Fruit fly (Drosophila melanogaster) whole organism, embryonic: ENCODE data around the gene Traf-like.

Experiments
- Adf1 ChIP-seq: fragments of 200-800 bp; sonication (Bioruptor generic); IDR thresholded peaks from 2 replicates; pipeline ENCODE4 v1.3.6; 2022; ENCODE audit warnings: missing biosample characterization, missing genetic modification characterization
- Atf6 ChIP-seq: fragments of 200-800 bp; sonication (Bioruptor generic); IDR thresholded peaks from 2 replicates; pipeline ENCODE4 v1.3.6; 2022; ENCODE audit warnings: missing biosample characterization, missing genetic modification characterization
- C15 ChIP-seq: fragments of 200-800 bp; sonication (Bioruptor generic); IDR thresholded peaks from 3 replicates; pipeline ENCODE4 v1.3.6; 2022; ENCODE audit warnings: missing biosample characterization, missing genetic modification characterization
- CG10654 ChIP-seq: fragments of 200-800 bp; sonication (Bioruptor generic); optimal IDR thresholded peaks from 2 replicates; lab custom pipeline; 2016; ENCODE audit warnings: missing biosample characterization, missing genetic modification characterization
- CG11560 ChIP-seq: fragments of 200-800 bp; sonication (Bioruptor generic); IDR thresholded peaks from 3 replicates; pipeline ENCODE4 v1.3.6; 2022; ENCODE audit warnings: missing biosample characterization, missing genetic modification characterization
- CG12769 ChIP-seq: fragments of 200-800 bp; sonication (Bioruptor generic); optimal IDR thresholded peaks from 2 replicates; lab custom pipeline; 2019; ENCODE audit warnings: missing biosample characterization, mild to moderate bottlenecking, missing genetic modification characterization, moderate library complexity
- CG13287 ChIP-seq: fragments of 200-800 bp; sonication (Bioruptor generic); IDR thresholded peaks from 2 replicates; pipeline ENCODE4 v1.3.6; 2022; ENCODE audit warnings: missing biosample characterization, missing genetic modification characterization; ENCODE audit not compliant: partially characterized antibody
- CG15073 ChIP-seq: fragments of 200-800 bp; sonication (Bioruptor generic); optimal IDR thresholded peaks from 2 replicates; lab custom pipeline; 2016; ENCODE audit warnings: missing biosample characterization, missing genetic modification characterization
- CG15269 ChIP-seq: fragments of 200-800 bp; sonication (Bioruptor generic); optimal IDR thresholded peaks from 2 replicates; lab custom pipeline; 2018; ENCODE audit warnings: missing biosample characterization, mild to moderate bottlenecking, missing genetic modification characterization, moderate library complexity
- CG16863 ChIP-seq: fragments of 200-800 bp; sonication (Bioruptor generic); optimal IDR thresholded peaks from 3 replicates; lab custom pipeline; 2016; ENCODE audit warnings: missing biosample characterization, missing genetic modification characterization
- CG17802 ChIP-seq: fragments of 200-800 bp; sonication (Bioruptor generic); optimal IDR thresholded peaks from 2 replicates; lab custom pipeline; 2018; ENCODE audit warnings: missing biosample characterization, mild to moderate bottlenecking, missing genetic modification characterization, moderate library complexity
- CG2120 ChIP-seq: fragments of 200-800 bp; sonication (Bioruptor generic); optimal IDR thresholded peaks from 3 replicates; lab custom pipeline; 2016; ENCODE audit warnings: missing biosample characterization, missing genetic modification characterization
- CG4730 ChIP-seq: fragments of 200-800 bp; sonication (Bioruptor generic); IDR thresholded peaks from 2 replicates; pipeline ENCODE4 v1.3.6; 2022; ENCODE audit warnings: missing biosample characterization, missing genetic modification characterization
- CG8089 ChIP-seq: fragments of 200-800 bp; sonication (Bioruptor generic); optimal IDR thresholded peaks from 3 replicates; lab custom pipeline; 2016; ENCODE audit warnings: missing biosample characterization, missing genetic modification characterization
- CG8359 ChIP-seq: fragments of 200-800 bp; sonication (Bioruptor generic); optimal IDR thresholded peaks from 2 replicates; lab custom pipeline; 2017; ENCODE audit warnings: missing biosample characterization, mild to moderate bottlenecking, missing genetic modification characterization, borderline replicate concordance
- CG8388 ChIP-seq: fragments of 200-800 bp; sonication (Bioruptor generic); optimal IDR thresholded peaks from 2 replicates; lab custom pipeline; 2019; ENCODE audit warnings: missing biosample characterization, mild to moderate bottlenecking, missing genetic modification characterization, moderate library complexity
- CG9215 ChIP-seq: fragments of 200-800 bp; sonication (Bioruptor generic); IDR thresholded peaks from 2 replicates; pipeline ENCODE4 v1.3.6; 2022; ENCODE audit warnings: missing biosample characterization, missing genetic modification characterization
- CG9727 ChIP-seq: fragments of 200-800 bp; sonication (Bioruptor generic); optimal IDR thresholded peaks from 3 replicates; lab custom pipeline; 2017; ENCODE audit warnings: missing biosample characterization, mild to moderate bottlenecking, missing genetic modification characterization
- CoRest ChIP-seq: fragments of 200-800 bp; sonication (Bioruptor generic); optimal IDR thresholded peaks from 3 replicates; lab custom pipeline; 2018; ENCODE audit warnings: missing biosample characterization, mild to moderate bottlenecking, missing genetic modification characterization, moderate library complexity
- CrebB ChIP-seq: fragments of 200-800 bp; sonication (Bioruptor generic); optimal IDR thresholded peaks from 3 replicates; lab custom pipeline; 2018; ENCODE audit warnings: missing biosample characterization, mild to moderate bottlenecking, missing genetic modification characterization
- Gug ChIP-seq: fragments of 200-800 bp; sonication (Bioruptor generic); IDR thresholded peaks from 4 replicates; pipeline ENCODE4 v1.3.6; 2022; ENCODE audit warnings: missing biosample characterization, missing genetic modification characterization
- HLH54F ChIP-seq: fragments of 200-800 bp; sonication (Bioruptor generic); optimal IDR thresholded peaks from 3 replicates; lab custom pipeline; 2016; ENCODE audit warnings: missing biosample characterization, missing genetic modification characterization
- Hr3 ChIP-seq: fragments of 200-800 bp; sonication (Bioruptor generic); optimal IDR thresholded peaks from 3 replicates; lab custom pipeline; 2016; ENCODE audit warnings: missing biosample characterization, missing genetic modification characterization
- Meics ChIP-seq: fragments of 200-800 bp; sonication (Bioruptor generic); optimal IDR thresholded peaks from 2 replicates; lab custom pipeline; 2017; ENCODE audit warnings: missing biosample characterization, mild to moderate bottlenecking, missing genetic modification characterization
- Nf-YC ChIP-seq: fragments of 200-800 bp; optimal IDR thresholded peaks from 3 replicates; lab custom pipeline; 2019; ENCODE audit warnings: missing biosample characterization, mild to moderate bottlenecking, missing genetic modification characterization, moderate library complexity
- Ptx1 ChIP-seq: fragments of 200-800 bp; sonication (Bioruptor generic); IDR thresholded peaks from 2 replicates; pipeline ENCODE4 v1.3.6; 2022; ENCODE audit warnings: missing biosample characterization, missing genetic modification characterization
- Rfx ChIP-seq: fragments of 200-800 bp; sonication (Bioruptor generic); IDR thresholded peaks from 2 replicates; pipeline ENCODE4 v1.3.6; 2022; ENCODE audit warnings: missing biosample characterization, missing genetic modification characterization
- Scr ChIP-seq: fragments of 200-800 bp; sonication (Bioruptor generic); IDR thresholded peaks from 2 replicates; pipeline ENCODE4 v1.3.6; 2022; ENCODE audit warnings: missing biosample characterization, missing genetic modification characterization; ENCODE audit not compliant: partially characterized antibody
- al ChIP-seq: fragments of 200-800 bp; sonication (Bioruptor generic); IDR thresholded peaks from 2 replicates; pipeline ENCODE4 v1.3.6; 2022; ENCODE audit warnings: missing biosample characterization, missing genetic modification characterization
- amos ChIP-seq: fragments of 200-800 bp; sonication (Bioruptor generic); IDR thresholded peaks from 2 replicates; pipeline ENCODE4 v1.3.6; 2022; ENCODE audit warnings: missing biosample characterization, missing genetic modification characterization; ENCODE audit not compliant: partially characterized antibody
- ase ChIP-seq: fragments of 200-800 bp; sonication (Bioruptor generic); IDR thresholded peaks from 3 replicates; pipeline ENCODE4 v1.3.6; 2022; ENCODE audit warnings: missing biosample characterization, missing genetic modification characterization
- bowl ChIP-seq: fragments of 200-800 bp; sonication (Bioruptor generic); IDR thresholded peaks from 2 replicates; pipeline ENCODE4 v1.3.6; 2022; ENCODE audit warnings: missing biosample characterization, missing genetic modification characterization
- cad ChIP-seq: fragments of >200 bp; optimal IDR thresholded peaks from 2 replicates; lab custom pipeline; 2017; ENCODE audit warnings: missing biosample characterization, missing genetic modification characterization
- cato ChIP-seq: fragments of 200-800 bp; sonication (Bioruptor generic); optimal IDR thresholded peaks from 2 replicates; lab custom pipeline; 2016; ENCODE audit warnings: missing biosample characterization, missing genetic modification characterization, borderline replicate concordance
- danr ChIP-seq: fragments of 200-800 bp; sonication (Bioruptor generic); IDR thresholded peaks from 2 replicates; pipeline ENCODE4 v1.3.6; 2022; ENCODE audit warnings: missing biosample characterization, missing genetic modification characterization
- exex ChIP-seq: fragments of 200-800 bp; sonication (Bioruptor generic); optimal IDR thresholded peaks from 4 replicates; lab custom pipeline; 2018; ENCODE audit warnings: missing biosample characterization, mild to moderate bottlenecking, missing genetic modification characterization, moderate library complexity
- gem ChIP-seq: fragments of 200-800 bp; sonication (Bioruptor generic); optimal IDR thresholded peaks from 2 replicates; lab custom pipeline; 2019; ENCODE audit warnings: missing biosample characterization, mild to moderate bottlenecking, missing genetic modification characterization, moderate library complexity
- gsb-n ChIP-seq: fragments of 200-800 bp; sonication (Bioruptor generic); optimal IDR thresholded peaks from 3 replicates; lab custom pipeline; 2018; ENCODE audit warnings: missing biosample characterization, mild to moderate bottlenecking, missing genetic modification characterization
- lab ChIP-seq: fragments of 200-800 bp; sonication (Bioruptor generic); optimal IDR thresholded peaks from 3 replicates; lab custom pipeline; 2017; ENCODE audit warnings: missing biosample characterization, missing genetic modification characterization, mild to moderate bottlenecking, moderate library complexity, missing genetic modification reagents
- pan ChIP-seq, 4 experiments: fragments of >200 bp in 3 of 4; fragments of 200-800 bp in 1 of 4; sonication (Bioruptor generic) in 1 of 4; optimal IDR thresholded peaks in 3 of 4; IDR thresholded peaks in 1 of 4; 2 replicates each; pipeline versions ENCODE4 v1.3.6 to Lab custom; 2017 to 2022; ENCODE audit warnings: missing biosample characterization in 2 of 4, missing genetic modification characterization in 2 of 4, mixed read lengths in 1 of 4
- pfk ChIP-seq: fragments of 200-800 bp; sonication (Bioruptor generic); optimal IDR thresholded peaks from 2 replicates; lab custom pipeline; 2018; ENCODE audit warnings: missing biosample characterization, mild to moderate bottlenecking, missing genetic modification characterization, moderate library complexity
- pho ChIP-seq: fragments of 200-800 bp; sonication (Bioruptor generic); optimal IDR thresholded peaks from 2 replicates; lab custom pipeline; 2016; ENCODE audit warnings: missing biosample characterization, missing genetic modification characterization
- phol ChIP-seq: fragments of 200-800 bp; sonication (Bioruptor generic); optimal IDR thresholded peaks from 3 replicates; lab custom pipeline; 2018; ENCODE audit warnings: missing biosample characterization, mild to moderate bottlenecking, missing genetic modification characterization, moderate library complexity
- sima ChIP-seq: fragments of 200-800 bp; sonication (Bioruptor generic); optimal IDR thresholded peaks from 2 replicates; lab custom pipeline; 2016; ENCODE audit warnings: missing biosample characterization, missing genetic modification characterization
- slp2 ChIP-seq: fragments of 200-800 bp; sonication (Bioruptor generic); optimal IDR thresholded peaks from 2 replicates; lab custom pipeline; 2016; ENCODE audit warnings: missing biosample characterization, missing genetic modification characterization
- sna ChIP-seq: fragments of 200-800 bp; sonication (Bioruptor generic); IDR thresholded peaks from 2 replicates; pipeline ENCODE4 v1.3.6; 2022; ENCODE audit warnings: missing biosample characterization, missing genetic modification characterization; ENCODE audit not compliant: partially characterized antibody
- sqz ChIP-seq: fragments of 200-800 bp; sonication (Bioruptor generic); optimal IDR thresholded peaks from 3 replicates; lab custom pipeline; 2018; ENCODE audit warnings: missing biosample characterization, mild to moderate bottlenecking, missing genetic modification characterization
- vvl ChIP-seq: fragments of 200-800 bp; sonication (Bioruptor generic); IDR thresholded peaks from 2 replicates; pipeline ENCODE4 v1.3.6; 2022; ENCODE audit warnings: missing biosample characterization, missing genetic modification characterization
- zen ChIP-seq: fragments of 200-800 bp; sonication (Bioruptor generic); optimal IDR thresholded peaks from 3 replicates; lab custom pipeline; 2018; ENCODE audit warnings: missing biosample characterization, mild to moderate bottlenecking, missing genetic modification characterization, moderate library complexity

Traf-like gene

dm6 chrX:16403811-16404420 lies 10.9 kb upstream of the Traf-like start (continued):
- TF ChIP-seq Rfx (GFP tag; lab: Robert Waterston, UW) = peak; percentile 85
- TF ChIP-seq CG16863 (GFP tag; lab: Kevin White, UChicago) = peak; percentile 28
- no peak for TF ChIP-seq CG15073
- no peak for TF ChIP-seq cad
- TF ChIP-seq CG8089 (GFP tag; lab: Kevin White, UChicago) = no peak
- peak; percentile 91 for TF ChIP-seq CG2120 (GFP tag; lab: Kevin White, UChicago)
- TF ChIP-seq CG8359 (GFP tag; lab: Kevin White, UChicago) = peak; percentile 30
- no peak for TF ChIP-seq gem (tag; lab: Kevin White, UChicago)
- TF ChIP-seq Gug (GFP tag; lab: Robert Waterston, UW) = peak; percentile 46; the same call in 1 of the 4 replicates
- TF ChIP-seq danr (GFP tag; lab: Robert Waterston, UW) = peak; percentile 58
- no peak for TF ChIP-seq sima (GFP tag; lab: Kevin White, UChicago)
- peak; percentile 50 for TF ChIP-seq Adf1 (GFP tag; lab: Robert Waterston, UW)
- no peak for TF ChIP-seq CG12769 (tag; lab: Kevin White, UChicago)
- TF ChIP-seq Scr = no peak
- peak; percentile 23 for TF ChIP-seq slp2 (GFP tag; lab: Kevin White, UChicago)
- no peak for TF ChIP-seq sqz (GFP tag; lab: Kevin White, UChicago)
- TF ChIP-seq Ptx1 (GFP tag; lab: Robert Waterston, UW) = peak; percentile 81
- peak; percentile 89 for TF ChIP-seq CG15269
- TF ChIP-seq CG4730 (GFP tag; lab: Robert Waterston, UW) = peak; percentile 67
- peak; percentile 64 for TF ChIP-seq CG8388 (GFP tag; lab: Kevin White, UChicago)
- peak; percentile 39 for TF ChIP-seq gsb-n
- peak; percentile 75 for TF ChIP-seq CG9727 (GFP tag; lab: Kevin White, UChicago)
- TF ChIP-seq lab (GFP tag; lab: Kevin White, UChicago) = peak; percentile 91
- no peak for TF ChIP-seq amos (GFP tag; lab: Robert Waterston, UW)
- no peak for TF ChIP-seq CG11560 (tag; lab: Robert Waterston, UW)
- TF ChIP-seq CG13287 (GFP tag; lab: Robert Waterston, UW) = no peak; the same call in 1 of the 2 replicates
- TF ChIP-seq bowl (GFP tag; lab: Robert Waterston, UW) = peak; percentile 43; the same call in 1 of the 2 replicates
- peak; percentile 99 for TF ChIP-seq exex (tag; lab: Kevin White, UChicago)
- TF ChIP-seq pan (optimal IDR thresholded peaks at IDR 0.05; lab: Kevin White, UChicago) = no peak
- peak in 1 of 2 experiments; percentile 84 for TF ChIP-seq pan (GFP tag; optimal IDR thresholded peaks at IDR 0.05 in 1 of 2, IDR thresholded peaks at IDR 0.05 in 1 of 2)
- peak; percentile 12 for TF ChIP-seq CG17802 (tag; lab: Kevin White, UChicago)
- no peak for TF ChIP-seq cato (GFP tag; lab: Kevin White, UChicago)
- TF ChIP-seq CoRest (tag; lab: Kevin White, UChicago) = peak; percentile 77
- peak; percentile 60 for TF ChIP-seq CG10654 (GFP tag; lab: Kevin White, UChicago)
- TF ChIP-seq CG9215 (GFP tag; lab: Robert Waterston, UW) = peak; percentile 27; the same call in 1 of the 2 replicates
- TF ChIP-seq vvl (GFP tag; lab: Robert Waterston, UW) = peak; percentile 92
- peak; percentile 62; the same call in 1 of the 3 replicates for TF ChIP-seq ase (GFP tag; lab: Robert Waterston, UW)
- peak; percentile 90 for TF ChIP-seq Atf6
- no peak for TF ChIP-seq sna (GFP tag; lab: Robert Waterston, UW)
- peak; percentile 69 for TF ChIP-seq Hr3 (GFP tag; lab: Kevin White, UChicago)
- TF ChIP-seq zen (tag; lab: Kevin White, UChicago) = peak; percentile 18
- TF ChIP-seq pho (GFP tag; lab: Kevin White, UChicago) = peak; percentile 61
- no peak for TF ChIP-seq pfk (GFP tag; lab: Kevin White, UChicago)
- TF ChIP-seq Nf-YC (tag; lab: Kevin White, UChicago) = no peak
- TF ChIP-seq HLH54F (GFP tag; lab: Kevin White, UChicago) = peak; percentile 41
- TF ChIP-seq Meics (GFP tag; lab: Kevin White, UChicago) = peak; percentile 86
- TF ChIP-seq CrebB = peak; percentile 76
- TF ChIP-seq phol (tag; lab: Kevin White, UChicago) = peak; percentile 74
- TF ChIP-seq C15 (GFP tag; lab: Robert Waterston, UW) = 0 out of 3 replicates have a peak, but pooled peaks have one; percentile 29
- peak; percentile 66 for TF ChIP-seq al (GFP tag; lab: Robert Waterston, UW)
